Fruit fly (Drosophila melanogaster): ENCODE measurements around the gene CG42570.

CG42570 gene

DNA sequence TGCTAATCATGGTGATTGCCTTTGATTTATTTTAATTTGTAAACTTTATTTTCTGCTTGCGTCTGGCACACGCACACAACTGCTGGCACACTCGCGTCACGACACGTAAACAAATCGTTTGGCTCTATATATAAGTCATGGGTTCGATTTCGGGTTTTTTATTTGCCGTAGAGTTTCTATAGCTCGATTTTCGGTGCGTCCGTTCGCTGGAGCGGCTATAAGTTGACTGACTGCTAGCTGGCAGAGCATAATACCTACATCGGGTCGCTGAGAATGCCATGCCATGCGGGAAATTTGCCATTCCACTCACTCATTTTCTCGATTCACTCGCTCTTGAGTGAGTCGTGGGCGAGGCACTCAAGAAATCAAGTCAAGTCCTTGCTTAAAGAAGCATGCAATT lies 10.6 kb downstream of the CG42570 start, which contains the start of gene comm (continued):
- TF ChIP-seq dati (GFP tag; IDR thresholded peaks at IDR 0.05) (no peak), p53 (GFP tag; optimal IDR thresholded peaks at IDR 0.05) (peak; percentile 16), Meics (GFP tag; optimal IDR thresholded peaks at IDR 0.05) (no peak), Usf (GFP tag; optimal IDR thresholded peaks at IDR 0.05) (no peak), Hr78 (GFP tag; optimal IDR thresholded peaks at IDR 0.05) (peak in 1 of 2 experiments; percentile 88), gsb-n (tag; optimal IDR thresholded peaks at IDR 0.05) (peak; percentile 61), sna (GFP tag; IDR thresholded peaks at IDR 0.05; ENCODE audit: partially characterized antibody) (peak; percentile 46; the same call in 1 of the 2 replicates), gfzf (GFP tag; optimal IDR thresholded peaks at IDR 0.05) (no peak), pho (GFP tag; optimal IDR thresholded peaks at IDR 0.05) (peak; percentile 17), CG33557 (GFP tag; optimal IDR thresholded peaks at IDR 0.05) (peak; percentile 38), rib (GFP tag; IDR thresholded peaks at IDR 0.05) (peak; percentile 53; the same call in 1 of the 2 replicates), Awh (GFP tag; IDR thresholded peaks at IDR 0.05) (peak; percentile 48; the same call in 1 of the 2 replicates), exex (tag; optimal IDR thresholded peaks at IDR 0.05) (no peak), caup (GFP tag; optimal IDR thresholded peaks at IDR 0.05; ENCODE audit: severe bottlenecking) (peak; percentile 41), CG31441 (GFP tag; IDR thresholded peaks at IDR 0.05) (no peak), CG11085 (GFP tag; IDR thresholded peaks at IDR 0.05) (no peak), CG11398 (GFP tag; optimal IDR thresholded peaks at IDR 0.05) (no peak), CG1647 (GFP tag; optimal IDR thresholded peaks at IDR 0.05) (no peak), CG14050 (GFP tag; IDR thresholded peaks at IDR 0.05) (no peak; the same call in 2 of the 3 replicates), tin (GFP tag; optimal IDR thresholded peaks at IDR 0.05) (no peak), toy (GFP tag; IDR thresholded peaks at IDR 0.05) (no peak), CG10543 (GFP tag; optimal IDR thresholded peaks at IDR 0.05) (peak; percentile 7), Fer2 (tag; optimal IDR thresholded peaks at IDR 0.05) (no peak), CG17361 (GFP tag; IDR thresholded peaks at IDR 0.05) (no peak)

- TF ChIP-seq dmrt99B (tag; optimal IDR thresholded peaks at IDR 0.05) (no peak), nmo (GFP tag; optimal IDR thresholded peaks at IDR 0.05) (no peak), hbn (GFP tag; IDR thresholded peaks at IDR 0.05; ENCODE audit: partially characterized antibody) (peak; percentile 19; the same call in 1 of the 2 replicates), onecut (GFP tag; IDR thresholded peaks at IDR 0.05) (peak; percentile 25; the same call in 1 of the 2 replicates), CG34224 (GFP tag; IDR thresholded peaks at IDR 0.05; ENCODE audit: partially characterized antibody) (peak; percentile 62; the same call in 2 of the 3 replicates), Myb (GFP tag; optimal IDR thresholded peaks at IDR 0.05) (no peak), ac (GFP tag; optimal IDR thresholded peaks at IDR 0.05) (peak; percentile 26), CG6689 (GFP tag; IDR thresholded peaks at IDR 0.05) (no peak), tin (GFP tag; optimal IDR thresholded peaks at IDR 0.05) (no peak), p53 (GFP tag; optimal IDR thresholded peaks at IDR 0.05) (no peak), vvl (GFP tag; IDR thresholded peaks at IDR 0.05) (peak; percentile 61; the same call in 1 of the 2 replicates), CG10321 (GFP tag; IDR thresholded peaks at IDR 0.05) (no peak), kay (GFP tag; optimal IDR thresholded peaks at IDR 0.05) (no peak), CG1024 (GFP tag; IDR thresholded peaks at IDR 0.05) (0 out of 2 replicates have a peak, but pooled peaks have one; percentile 7), danr (GFP tag; IDR thresholded peaks at IDR 0.05) (no peak), CG31441 (GFP tag; IDR thresholded peaks at IDR 0.05) (no peak; the same call in 1 of the 2 replicates), gce (GFP tag; IDR thresholded peaks at IDR 0.05) (peak; percentile 69; the same call in 1 of the 3 replicates), pan (optimal IDR thresholded peaks at IDR 0.05) (no peak), pan (GFP tag; optimal IDR thresholded peaks at IDR 0.05 in 1 of 2, IDR thresholded peaks at IDR 0.05 in 1 of 2) (peak in 1 of 2 experiments; percentile 37), oc (tag; optimal IDR thresholded peaks at IDR 0.05) (peak; percentile 24), CG2889 (GFP tag; IDR thresholded peaks at IDR 0.05) (no peak), Jarid2 (GFP tag; optimal IDR thresholded peaks at IDR 0.05) (peak; percentile 98), phol (tag; optimal IDR thresholded peaks at IDR 0.05) (no peak), Deaf1 (tag; optimal IDR thresholded peaks at IDR 0.05) (peak; percentile 66), CG6175 (GFP tag; IDR thresholded peaks at IDR 0.05) (no peak), CG7928 (GFP tag; optimal IDR thresholded peaks at IDR 0.05) (no peak), CG17385 (GFP tag; optimal IDR thresholded peaks at IDR 0.05) (peak; percentile 26), Sry-β (GFP tag; optimal IDR thresholded peaks at IDR 0.05) (no peak)
Measured at dm6 chr3L:15729306-15730006, 11.8 kb downstream of the CG42570 start.
